Fruit fly (Drosophila melanogaster): ENCODE results near the gene Saf-B.

DNA sequence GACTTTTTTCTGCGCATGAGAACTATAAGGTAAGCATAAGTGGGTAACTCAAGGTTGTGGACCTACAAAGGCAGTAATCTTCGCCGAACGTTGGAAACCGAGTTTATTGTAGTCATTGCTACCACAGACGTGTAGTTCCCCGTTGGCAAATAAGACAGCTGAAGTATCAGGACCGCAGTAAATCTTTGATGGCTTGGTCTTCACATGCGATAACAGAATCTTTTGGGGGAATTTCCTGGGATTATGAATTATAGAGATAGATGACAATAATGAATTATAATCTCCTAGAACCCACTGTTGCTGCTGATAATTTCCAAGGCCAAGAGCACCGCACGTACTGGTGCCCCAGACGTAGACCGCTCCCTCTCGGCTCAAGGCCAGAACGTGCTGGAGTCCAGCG is 5.8 kb downstream of the Saf-B start:
- TF ChIP-seq CG1620 (GFP tag; optimal IDR thresholded peaks at IDR 0.05), result no peak
- no peak for TF ChIP-seq kay (GFP tag; ENCODE audit: borderline replicate concordance)
- no peak for TF ChIP-seq toe (GFP tag; optimal IDR thresholded peaks at IDR 0.05)
- TF ChIP-seq cnc (optimal IDR thresholded peaks at IDR 0.05), result no peak
- TF ChIP-seq bab1 (GFP tag; optimal IDR thresholded peaks at IDR 0.05), result no peak
- no peak for TF ChIP-seq Clk (GFP tag; optimal IDR thresholded peaks at IDR 0.05)
